Worm (Caenorhabditis elegans): ENCODE data around the gene aagr-3.

DNA sequence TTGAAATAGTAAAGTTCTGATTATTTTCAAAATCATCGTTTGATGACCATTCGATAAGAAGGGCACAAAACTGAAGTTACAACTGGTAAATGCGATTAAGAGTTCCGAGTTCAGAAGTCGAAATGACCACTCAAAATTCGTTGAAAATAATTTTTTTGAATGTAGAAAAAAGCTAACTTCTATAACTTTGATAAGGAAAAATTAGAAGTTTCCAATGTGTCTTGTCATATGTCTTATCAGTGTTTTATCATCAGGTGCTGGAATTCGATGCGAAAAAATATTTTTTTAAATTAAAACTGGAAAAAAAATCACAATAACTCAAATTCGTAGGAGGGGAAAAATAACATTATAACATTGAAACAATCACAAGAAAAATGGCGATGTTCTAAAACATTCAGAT lies 3.6 kb downstream of the aagr-3 start:
- TF ChIP-seq ama-1 (optimal IDR thresholded peaks at IDR 0.05), result no peak
- no peak for TF ChIP-seq ceh-36 (tag; optimal IDR thresholded peaks at IDR 0.05)
- TF ChIP-seq pes-1 (GFP tag; IDR thresholded peaks at IDR 0.05), result no peak
- no peak for TF ChIP-seq tbx-37 (GFP tag; conservative IDR thresholded peaks at IDR 0.05)
- TF ChIP-seq tbx-11 (GFP tag; IDR thresholded peaks at IDR 0.05), result no peak
- no peak for TF ChIP-seq tra-4 (tag; optimal IDR thresholded peaks at IDR 0.05)
- TF ChIP-seq hmbx-1 (tag; optimal IDR thresholded peaks at IDR 0.05), result no peak
- TF ChIP-seq F13C5.2 (tag; optimal IDR thresholded peaks at IDR 0.05), result no peak
- no peak for TF ChIP-seq sea-1 (GFP tag; conservative IDR thresholded peaks at IDR 0.05)
- no peak for TF ChIP-seq flt-1 (GFP tag; IDR thresholded peaks at IDR 0.05)
